Worm (Caenorhabditis elegans): ENCODE results near the gene grl-24.

Gene grl-24

DNA sequence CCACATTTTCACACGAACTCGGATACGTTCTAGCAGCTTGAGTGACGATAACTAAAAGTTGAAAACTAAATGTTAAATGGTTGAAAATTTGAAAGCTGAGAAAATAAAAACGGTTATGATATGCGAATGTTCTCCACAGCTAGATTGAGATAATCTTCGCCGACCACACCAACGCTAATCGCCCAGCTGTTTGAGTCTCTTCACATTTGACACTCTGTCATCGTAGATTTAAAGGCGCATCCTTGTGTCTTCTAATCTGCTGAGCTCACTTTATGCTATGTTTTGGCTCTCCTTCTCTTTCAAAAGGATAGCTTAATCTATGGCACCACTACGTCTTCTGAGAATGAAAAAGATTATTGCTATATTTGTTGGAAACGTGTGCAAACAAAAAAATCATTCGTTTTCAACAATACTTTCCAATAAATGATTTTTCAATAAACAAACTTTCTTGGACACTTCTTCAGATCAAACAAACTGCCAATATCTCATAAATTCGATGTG is 12.5 kb downstream of the grl-24 start, which contains the start of gene F11E6.10:
F11E6.10 (minus strand) TSS at position 51 of the 501 bp plus-strand sequence.
- no peak for TF ChIP-seq ceh-19 (GFP tag; optimal IDR thresholded peaks at IDR 0.05)
- TF ChIP-seq npax-4 (tag; optimal IDR thresholded peaks at IDR 0.05), result no peak
- no peak for TF ChIP-seq pag-3 (tag; optimal IDR thresholded peaks at IDR 0.05; ENCODE audit: borderline replicate concordance)
- no peak for TF ChIP-seq syd-9 (tag; optimal IDR thresholded peaks at IDR 0.05)
- no peak for TF ChIP-seq unc-42 (tag; optimal IDR thresholded peaks at IDR 0.05)
- no peak for TF ChIP-seq che-1 (tag; optimal IDR thresholded peaks at IDR 0.05)
- TF ChIP-seq T23F11.4 (GFP tag; optimal IDR thresholded peaks at IDR 0.05), result no peak
- TF ChIP-seq unc-3 (GFP tag; conservative IDR thresholded peaks at IDR 0.05), result no peak
- TF ChIP-seq unc-3 (tag; optimal IDR thresholded peaks at IDR 0.05), result no peak
- no peak for TF ChIP-seq zip-5 (tag; optimal IDR thresholded peaks at IDR 0.05)
- no peak for TF ChIP-seq sox-2 (GFP tag; IDR thresholded peaks at IDR 0.05)
- no peak for TF ChIP-seq ztf-16 (tag; optimal IDR thresholded peaks at IDR 0.05)
- no peak for TF ChIP-seq sdc-2 (tag; optimal IDR thresholded peaks at IDR 0.05)
- TF ChIP-seq tbx-7 (tag; optimal IDR thresholded peaks at IDR 0.05), result no peak

DNA sequence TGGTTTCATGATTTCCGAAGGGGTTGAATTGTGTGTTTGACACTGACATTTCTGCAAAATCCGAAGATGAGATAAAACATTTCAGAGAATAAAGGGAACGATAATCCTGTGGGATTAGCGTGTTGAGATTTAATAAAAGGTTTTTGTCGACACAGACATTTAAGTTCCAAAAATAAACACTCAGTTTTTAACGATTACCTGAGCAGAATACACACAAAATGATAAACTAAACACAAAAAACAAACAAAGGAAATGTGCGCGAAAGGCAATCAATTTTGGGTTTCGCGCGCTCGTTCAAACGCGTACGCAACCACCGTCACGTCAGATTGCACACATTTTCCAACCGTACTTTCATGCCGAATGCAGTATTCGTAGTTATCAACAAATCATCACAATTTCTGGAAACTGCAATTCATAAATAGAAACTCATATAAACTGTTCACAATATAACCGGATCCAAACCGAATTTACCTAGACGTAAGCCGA is 14.4 kb downstream of the grl-24 start, which contains the start of gene rif-1.1:
rif-1.1 (minus strand) TSS at position 51 of the 486 bp plus-strand sequence.
- TF ChIP-seq tbx-2 (tag; optimal IDR thresholded peaks at IDR 0.05), result peak; percentile 2
- TF ChIP-seq dve-1 (tag; optimal IDR thresholded peaks at IDR 0.05), result peak; percentile 29
- no peak for TF ChIP-seq ztf-16 (tag; optimal IDR thresholded peaks at IDR 0.05)

ce11 chrIV:17453996-17454395 is 21.6 kb downstream of the grl-24 start:
- no peak for TF ChIP-seq F13H6.1 (tag; optimal IDR thresholded peaks at IDR 0.05)
- no peak for TF ChIP-seq elt-4 (tag; optimal IDR thresholded peaks at IDR 0.05)
- no peak for TF ChIP-seq odd-2 (tag; optimal IDR thresholded peaks at IDR 0.05)
- no peak for TF ChIP-seq madf-2 (tag; optimal IDR thresholded peaks at IDR 0.05)
- no peak for TF ChIP-seq hlh-15 (tag; optimal IDR thresholded peaks at IDR 0.05)
- no peak for TF ChIP-seq pag-3 (tag; optimal IDR thresholded peaks at IDR 0.05; ENCODE audit: borderline replicate concordance)
- no peak for TF ChIP-seq ceh-2 (tag; optimal IDR thresholded peaks at IDR 0.05)
- no peak for TF ChIP-seq unc-55 (GFP tag; optimal IDR thresholded peaks at IDR 0.05)
- TF ChIP-seq pha-4 (tag; optimal IDR thresholded peaks at IDR 0.05), result no peak
- no peak for TF ChIP-seq ceh-19 (GFP tag; optimal IDR thresholded peaks at IDR 0.05)
- no peak for TF ChIP-seq K02D7.2 (tag; optimal IDR thresholded peaks at IDR 0.05)
- no peak for TF ChIP-seq fax-1 (tag; optimal IDR thresholded peaks at IDR 0.05)
- no peak for TF ChIP-seq fkh-10 (GFP tag; optimal IDR thresholded peaks at IDR 0.05)
- no peak for TF ChIP-seq fkh-6 (tag; optimal IDR thresholded peaks at IDR 0.05)
- no peak for TF ChIP-seq T23F11.4 (GFP tag; optimal IDR thresholded peaks at IDR 0.05)
- no peak for TF ChIP-seq npax-4 (tag; optimal IDR thresholded peaks at IDR 0.05)
- TF ChIP-seq dve-1 (tag; optimal IDR thresholded peaks at IDR 0.05), result no peak

DNA sequence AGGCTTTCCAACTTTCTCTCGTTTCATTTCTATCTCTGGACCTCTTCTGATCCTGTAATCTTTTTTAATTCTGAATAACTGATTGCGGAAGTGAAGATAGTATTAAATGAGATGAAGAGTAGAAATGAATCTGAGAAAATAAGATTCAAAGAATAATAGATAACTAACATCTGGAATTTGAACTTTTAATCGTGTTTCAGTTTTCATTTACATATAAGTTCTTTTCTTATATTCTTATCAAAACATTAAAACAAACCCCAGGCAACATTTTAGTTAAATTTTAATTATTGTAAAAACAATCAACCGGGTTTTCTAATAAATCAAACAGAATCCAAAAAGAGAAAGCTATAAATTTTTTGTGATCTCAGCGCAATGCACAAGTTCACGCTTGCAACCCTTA is 22.4 kb downstream of the grl-24 start:
- TF ChIP-seq hlh-15 (tag; optimal IDR thresholded peaks at IDR 0.05) (no peak), ceh-14 (tag; optimal IDR thresholded peaks at IDR 0.05) (no peak), rnt-1 (tag; optimal IDR thresholded peaks at IDR 0.05) (no peak), elt-4 (tag; optimal IDR thresholded peaks at IDR 0.05) (no peak), ahr-1 (tag; optimal IDR thresholded peaks at IDR 0.05) (no peak), ceh-45 (GFP tag; IDR thresholded peaks at IDR 0.05) (no peak), Y22D7AL.16 (tag; optimal IDR thresholded peaks at IDR 0.05) (no peak), che-1 (tag; optimal IDR thresholded peaks at IDR 0.05) (no peak), odd-2 (tag; optimal IDR thresholded peaks at IDR 0.05) (no peak), unc-86 (tag; optimal IDR thresholded peaks at IDR 0.05) (no peak), mec-3 (tag; optimal IDR thresholded peaks at IDR 0.05; ENCODE audit: borderline replicate concordance) (no peak), ceh-30 (tag; optimal IDR thresholded peaks at IDR 0.05) (no peak), gmeb-2 (tag; optimal IDR thresholded peaks at IDR 0.05) (no peak), ceh-31 (tag; optimal IDR thresholded peaks at IDR 0.05) (no peak), sox-4 (tag; optimal IDR thresholded peaks at IDR 0.05) (no peak), fax-1 (tag; optimal IDR thresholded peaks at IDR 0.05) (no peak)
